Worm (Caenorhabditis elegans): ENCODE measurements around the gene Y26G10.1.

- TF ChIP-seq mep-1 (tag; optimal IDR thresholded peaks at IDR 0.05) = no peak
- no peak for TF ChIP-seq unc-62 (GFP tag; optimal IDR thresholded peaks at IDR 0.05)
- TF ChIP-seq pha-4 (tag; optimal IDR thresholded peaks at IDR 0.05) = no peak
Measured at ce11 chrV:17690922-17691321, 4.8 kb downstream of the Y26G10.1 start, which contains the start of gene F59A1.13.
